Worm (Caenorhabditis elegans) whole organism, L1 larva: ENCODE measurements around the gene F36D4.6.
"Not testable (repeated sequence)": the region's sequence is repeated elsewhere in the genome, so short reads cannot be mapped to it uniquely, and the experiment has no call there.

Source experiments
- Y116A8C.19 ChIP-seq: sonication (generic microtip); optimal IDR thresholded peaks from 2 replicates; lab custom pipeline; 2016; ENCODE audit warnings: missing compliant biosample characterization, missing genetic modification characterization, borderline replicate concordance
- alr-1 ChIP-seq: fragments of 200-800 bp; sonication (Bioruptor generic); optimal IDR thresholded peaks from 2 replicates; lab custom pipeline; 2018; ENCODE audit warnings: borderline replicate concordance, mild to moderate bottlenecking, missing genetic modification characterization, missing compliant biosample characterization
- blmp-1 ChIP-seq: fragments of 150-350 bp; optimal IDR thresholded peaks from 2 replicates; lab custom pipeline; 2014; ENCODE audit warnings: missing biosample characterization, missing genetic modification characterization
- ceh-63 ChIP-seq: fragments of 200-800 bp; sonication (Bioruptor generic); optimal IDR thresholded peaks from 2 replicates; lab custom pipeline; 2018; ENCODE audit warnings: mild to moderate bottlenecking, missing genetic modification characterization, missing compliant biosample characterization
- ceh-82 ChIP-seq, 3 experiments: fragments of 150-350 bp in 1 of 3; sonication (generic microtip) in 2 of 3; optimal IDR thresholded peaks; 2 replicates each; lab custom pipeline; 2014 to 2017; ENCODE audit warnings: missing biosample characterization in 3 of 3, missing genetic modification characterization in 3 of 3
- ceh-88 ChIP-seq: fragments of 200-800 bp; sonication (Bioruptor generic); IDR thresholded peaks from 2 replicates; pipeline ENCODE4 v1.3.6; 2022; ENCODE audit warnings: missing genetic modification characterization, missing compliant biosample characterization
- ceh-90 ChIP-seq: sonication (generic microtip); optimal IDR thresholded peaks from 2 replicates; lab custom pipeline; 2016; ENCODE audit warnings: missing genetic modification characterization, missing compliant biosample characterization
- ces-1 ChIP-seq: fragments of 150-350 bp; optimal IDR thresholded peaks from 2 replicates; lab custom pipeline; 2014; ENCODE audit warnings: missing biosample characterization, missing genetic modification reagents, missing genetic modification characterization
- dsc-1 ChIP-seq: sonication (generic microtip); optimal IDR thresholded peaks from 2 replicates; lab custom pipeline; 2016; ENCODE audit warnings: mild to moderate bottlenecking, missing genetic modification characterization, missing compliant biosample characterization
- efl-1 ChIP-seq, 4 experiments: fragments of 150-350 bp; optimal IDR thresholded peaks in 3 of 4; peaks in 1 of 4; 1 replicate in 1 of 4; 2 replicates in 3 of 4; lab custom pipeline; 2014; ENCODE audit warnings: missing biosample characterization in 2 of 4, missing genetic modification characterization in 2 of 4, missing genetic modification reagents in 2 of 4
- efl-3 ChIP-seq: fragments of 200-800 bp; sonication (Bioruptor generic); optimal IDR thresholded peaks from 2 replicates; lab custom pipeline; 2018; ENCODE audit warnings: mild to moderate bottlenecking, missing genetic modification characterization, missing compliant biosample characterization
- elt-3 ChIP-seq, 6 experiments: fragments of 150-350 bp in 1 of 6; sonication (generic microtip); optimal IDR thresholded peaks; 2 replicates each; lab custom pipeline; 2017 to 2018; ENCODE audit warnings: missing biosample characterization in 6 of 6, missing genetic modification characterization in 6 of 6, inconsistent platforms in 1 of 6
- fkh-10 ChIP-seq: sonication (generic microtip); optimal IDR thresholded peaks from 2 replicates; lab custom pipeline; 2017; ENCODE audit warnings: missing biosample characterization, missing genetic modification reagents, missing genetic modification characterization
- fkh-8 ChIP-seq: sonication (generic microtip); optimal IDR thresholded peaks from 2 replicates; lab custom pipeline; 2016; ENCODE audit warnings: mild to moderate bottlenecking, missing genetic modification characterization, missing compliant biosample characterization
- grh-1 ChIP-seq: fragments of 200-800 bp; sonication (Bioruptor generic); IDR thresholded peaks from 2 replicates; pipeline ENCODE4 v1.3.6; 2022; ENCODE audit warnings: missing genetic modification reagents, missing genetic modification characterization, missing compliant biosample characterization
- hlh-4 ChIP-seq: sonication (generic microtip); optimal IDR thresholded peaks from 2 replicates; lab custom pipeline; 2016; ENCODE audit warnings: mild to moderate bottlenecking, missing genetic modification characterization, missing compliant biosample characterization
- irx-1 ChIP-seq: sonication (generic microtip); optimal IDR thresholded peaks from 2 replicates; lab custom pipeline; 2016; ENCODE audit warnings: missing genetic modification characterization, missing compliant biosample characterization
- lin-14 ChIP-seq: fragments of 200-800 bp; sonication (Bioruptor generic); optimal IDR thresholded peaks from 2 replicates; lab custom pipeline; 2018; ENCODE audit warnings: mild to moderate bottlenecking, missing genetic modification characterization, moderate library complexity, missing compliant biosample characterization
- lin-35 ChIP-seq, 2 experiments: fragments of 150-350 bp; optimal IDR thresholded peaks; 2 replicates each; lab custom pipeline; 2014; ENCODE audit warnings: missing biosample characterization in 2 of 2, missing genetic modification characterization in 2 of 2, missing genetic modification reagents in 2 of 2
- mab-9 ChIP-seq: fragments of 200-800 bp; sonication (Bioruptor generic); IDR thresholded peaks from 2 replicates; pipeline ENCODE4 v1.3.6; 2022; ENCODE audit warnings: missing genetic modification reagents, missing genetic modification characterization, missing compliant biosample characterization
- mef-2 ChIP-seq: fragments of 150-350 bp; optimal IDR thresholded peaks from 2 replicates; lab custom pipeline; 2014; ENCODE audit warnings: missing biosample characterization, missing genetic modification characterization
- nhr-11 ChIP-seq: fragments of 150-350 bp; optimal IDR thresholded peaks from 2 replicates; lab custom pipeline; 2014; ENCODE audit warnings: missing biosample characterization, missing genetic modification characterization
- nhr-12 ChIP-seq: sonication (generic microtip); optimal IDR thresholded peaks from 2 replicates; lab custom pipeline; 2017; ENCODE audit warnings: missing biosample characterization, missing genetic modification characterization
- nhr-47 ChIP-seq: sonication (generic microtip); optimal IDR thresholded peaks from 2 replicates; lab custom pipeline; 2016; ENCODE audit warnings: mild to moderate bottlenecking, missing genetic modification characterization, moderate library complexity, missing compliant biosample characterization
- nhr-90 ChIP-seq: sonication (generic microtip); optimal IDR thresholded peaks from 2 replicates; lab custom pipeline; 2016; ENCODE audit warnings: mild to moderate bottlenecking, missing genetic modification characterization, missing compliant biosample characterization; ENCODE audit not compliant: poor library complexity
- skn-1 ChIP-seq: fragments of 150-350 bp; optimal IDR thresholded peaks from 2 replicates; lab custom pipeline; 2014; ENCODE audit warnings: missing biosample characterization, missing genetic modification characterization
- snpc-4 ChIP-seq: fragments of 150-350 bp; optimal IDR thresholded peaks from 2 replicates; lab custom pipeline; 2014; ENCODE audit warnings: missing biosample characterization, missing genetic modification characterization
- snu-23 ChIP-seq: sonication (generic microtip); optimal IDR thresholded peaks from 2 replicates; lab custom pipeline; 2016; ENCODE audit warnings: missing genetic modification characterization, missing compliant biosample characterization
- sup-37 ChIP-seq: fragments of 200-800 bp; sonication (Bioruptor generic); optimal IDR thresholded peaks from 2 replicates; lab custom pipeline; 2018; ENCODE audit warnings: mild to moderate bottlenecking, missing genetic modification characterization, missing compliant biosample characterization
- swsn-7 ChIP-seq: sonication (generic microtip); optimal IDR thresholded peaks from 2 replicates; lab custom pipeline; 2016; ENCODE audit warnings: missing genetic modification characterization, missing compliant biosample characterization
- tlp-1 ChIP-seq: fragments of 150-350 bp; optimal IDR thresholded peaks from 2 replicates; lab custom pipeline; 2014; ENCODE audit warnings: missing biosample characterization, missing genetic modification characterization
- unc-30 ChIP-seq: sonication (generic microtip); optimal IDR thresholded peaks from 2 replicates; lab custom pipeline; 2017; ENCODE audit warnings: missing biosample characterization, missing genetic modification characterization
- unc-62 ChIP-seq: fragments of 150-350 bp; optimal IDR thresholded peaks from 2 replicates; lab custom pipeline; 2014; ENCODE audit warnings: missing biosample characterization, missing genetic modification reagents, missing genetic modification characterization
- unc-98 ChIP-seq: fragments of 200-800 bp; sonication (Bioruptor generic); IDR thresholded peaks from 2 replicates; pipeline ENCODE4 v1.3.6; 2022; ENCODE audit warnings: missing genetic modification characterization, missing compliant biosample characterization
- ztf-4 ChIP-seq: fragments of 150-350 bp; optimal IDR thresholded peaks from 2 replicates; lab custom pipeline; 2014; ENCODE audit warnings: missing biosample characterization, missing genetic modification characterization

Gene F36D4.6

ce11 chrV:9442471-9442870, 15.5 kb upstream of the F36D4.6 start:
- TF ChIP-seq blmp-1 (tag; lab: Kevin White, UChicago) (peak; percentile 66), skn-1 (tag; lab: Kevin White, UChicago) (no peak), swsn-7 (tag; lab: Kevin White, UChicago) (no peak), ceh-82 (tag; optimal IDR thresholded peaks at IDR 0.05; lab: Kevin White, UChicago) (no peak), efl-1 (optimal IDR thresholded peaks at IDR 0.05; lab: Kevin White, UChicago) (no peak), efl-1 (GFP tag; optimal IDR thresholded peaks at IDR 0.05 in 1 of 2; lab: Kevin White, UChicago) (peak in 1 of 2 experiments; percentile 91), lin-14 (GFP tag; lab: Kevin White, UChicago) (peak; percentile 36), elt-3 (tag; optimal IDR thresholded peaks at IDR 0.05; lab: Kevin White, UChicago) (peak in 1 of 6 experiments; percentile 29), lin-35 (GFP tag; optimal IDR thresholded peaks at IDR 0.05; lab: Kevin White, UChicago) (peak in 1 of 2 experiments; percentile 6), alr-1 (no peak), sup-37 (GFP tag; lab: Kevin White, UChicago) (no peak), snu-23 (GFP tag; lab: Kevin White, UChicago) (peak; percentile 19)

ce11 chrV:9441046-9441445, 14.1 kb upstream of the F36D4.6 start:
- no peak for TF ChIP-seq nhr-90 (tag; lab: Kevin White, UChicago)
- no peak for TF ChIP-seq nhr-12
- TF ChIP-seq fkh-8 (tag; lab: Kevin White, UChicago), result no peak
- no peak for TF ChIP-seq fkh-10 (GFP tag; lab: Kevin White, UChicago)
- TF ChIP-seq ceh-90, result no peak
- TF ChIP-seq efl-3, result no peak
- TF ChIP-seq snpc-4 (tag; lab: Kevin White, UChicago), result no peak
- TF ChIP-seq unc-98, result no peak
- TF ChIP-seq nhr-11 (tag; lab: Kevin White, UChicago), result no peak
- TF ChIP-seq grh-1 (GFP tag; lab: Robert Waterston, UW), result no peak
- no peak for TF ChIP-seq alr-1
- TF ChIP-seq dsc-1, result no peak
- TF ChIP-seq irx-1, result no peak
- TF ChIP-seq ztf-4 (tag; lab: Kevin White, UChicago), result no peak
- TF ChIP-seq ces-1 (GFP tag; lab: Kevin White, UChicago), result no peak
- TF ChIP-seq unc-62 (GFP tag; lab: Kevin White, UChicago), result no peak
- TF ChIP-seq unc-30 (tag; lab: Kevin White, UChicago), result no peak

ce11 chrV:9440003-9440319, 13.0 kb upstream of the F36D4.6 start:
- TF ChIP-seq tlp-1 (tag; lab: Kevin White, UChicago) (no peak), Y116A8C.19 (tag; lab: Kevin White, UChicago) (no peak), hlh-4 (tag; lab: Kevin White, UChicago) (no peak), mab-9 (GFP tag; lab: Robert Waterston, UW) (no peak), ceh-88 (GFP tag; lab: Robert Waterston, UW) (no peak), ces-1 (GFP tag; lab: Kevin White, UChicago) (no peak), snpc-4 (tag; lab: Kevin White, UChicago) (peak; percentile 21)
- TF ChIP-seq, all 84 proteins: peak for 1

ce11 chrV:9439315-9440002, 12.5 kb upstream of the F36D4.6 start, which contains the start of gene Y54B9A.1:
Gene Y54B9A.1, minus strand, starts transcription at chrV:9439549.
- TF ChIP-seq nhr-47 (tag; lab: Kevin White, UChicago); ceh-63 (GFP tag; lab: Kevin White, UChicago); mef-2: not testable (repeated sequence)
